Fruit fly (Drosophila melanogaster) whole organism, embryonic: ENCODE data around the gene CG15390.

Source experiments
- Antp ChIP-seq: fragments of 200-800 bp; sonication (Bioruptor generic); optimal IDR thresholded peaks from 3 replicates; lab custom pipeline; 2016; ENCODE audit warnings: missing biosample characterization, missing genetic modification characterization
- Atf6 ChIP-seq: fragments of 200-800 bp; sonication (Bioruptor generic); IDR thresholded peaks from 2 replicates; pipeline ENCODE4 v1.3.6; 2022; ENCODE audit warnings: missing biosample characterization, missing genetic modification characterization
- BtbVII ChIP-seq: fragments of 200-800 bp; sonication (Bioruptor generic); optimal IDR thresholded peaks from 3 replicates; lab custom pipeline; 2017; ENCODE audit warnings: missing biosample characterization, mild to moderate bottlenecking, missing genetic modification characterization
- CG10321 ChIP-seq: fragments of 200-800 bp; sonication (Bioruptor generic); IDR thresholded peaks from 2 replicates; pipeline ENCODE4 v1.3.6; 2022; ENCODE audit warnings: missing biosample characterization, missing genetic modification characterization
- CG10543 ChIP-seq: fragments of 200-800 bp; sonication (Bioruptor generic); optimal IDR thresholded peaks from 3 replicates; lab custom pipeline; 2017; ENCODE audit warnings: missing biosample characterization, mild to moderate bottlenecking, missing genetic modification characterization, moderate library complexity
- CG12104 ChIP-seq: fragments of 200-800 bp; sonication (Bioruptor generic); optimal IDR thresholded peaks from 3 replicates; lab custom pipeline; 2016; ENCODE audit warnings: missing biosample characterization, missing genetic modification characterization
- CG12236 ChIP-seq: fragments of 200-800 bp; sonication (Bioruptor generic); optimal IDR thresholded peaks from 2 replicates; lab custom pipeline; 2016; ENCODE audit warnings: missing biosample characterization, missing genetic modification characterization
- CG15073 ChIP-seq: fragments of 200-800 bp; sonication (Bioruptor generic); optimal IDR thresholded peaks from 2 replicates; lab custom pipeline; 2016; ENCODE audit warnings: missing biosample characterization, missing genetic modification characterization
- CG15269 ChIP-seq: fragments of 200-800 bp; sonication (Bioruptor generic); optimal IDR thresholded peaks from 2 replicates; lab custom pipeline; 2018; ENCODE audit warnings: missing biosample characterization, mild to moderate bottlenecking, missing genetic modification characterization, moderate library complexity
- CG15479 ChIP-seq: fragments of 200-800 bp; sonication (Bioruptor generic); optimal IDR thresholded peaks from 3 replicates; lab custom pipeline; 2019; ENCODE audit warnings: missing biosample characterization, mild to moderate bottlenecking, missing genetic modification characterization, moderate library complexity
- CG1647 ChIP-seq: fragments of 200-800 bp; sonication (Bioruptor generic); optimal IDR thresholded peaks from 3 replicates; lab custom pipeline; 2016; ENCODE audit warnings: missing biosample characterization, missing genetic modification characterization
- CG17359 ChIP-seq: fragments of 200-800 bp; sonication (Bioruptor generic); optimal IDR thresholded peaks from 3 replicates; lab custom pipeline; 2018; ENCODE audit warnings: missing biosample characterization, mild to moderate bottlenecking, missing genetic modification characterization, moderate library complexity
- CG2116 ChIP-seq: fragments of 200-800 bp; sonication (Bioruptor generic); optimal IDR thresholded peaks from 3 replicates; lab custom pipeline; 2018; ENCODE audit warnings: missing biosample characterization, mild to moderate bottlenecking, missing genetic modification characterization
- CG2712 ChIP-seq: fragments of 200-800 bp; optimal IDR thresholded peaks from 3 replicates; lab custom pipeline; 2019; ENCODE audit warnings: missing biosample characterization, mild to moderate bottlenecking, missing genetic modification characterization, moderate library complexity
- CG30431 ChIP-seq: fragments of 200-800 bp; sonication (Bioruptor generic); optimal IDR thresholded peaks from 2 replicates; lab custom pipeline; 2017; ENCODE audit warnings: missing biosample characterization, missing genetic modification characterization
- CG31441 ChIP-seq: fragments of 200-800 bp; sonication (Bioruptor generic); IDR thresholded peaks from 2 replicates; pipeline ENCODE4 v1.3.6; 2022; ENCODE audit warnings: missing biosample characterization, missing genetic modification characterization
- CG3838 ChIP-seq: fragments of 200-800 bp; sonication (Bioruptor generic); optimal IDR thresholded peaks from 3 replicates; lab custom pipeline; 2016; ENCODE audit warnings: missing biosample characterization, missing genetic modification characterization
- CG6175 ChIP-seq: fragments of 200-800 bp; sonication (Bioruptor generic); IDR thresholded peaks from 3 replicates; pipeline ENCODE4 v1.3.6; 2022; ENCODE audit warnings: missing biosample characterization, missing genetic modification characterization
- CG7271 ChIP-seq: fragments of 200-800 bp; sonication (Bioruptor generic); optimal IDR thresholded peaks from 2 replicates; lab custom pipeline; 2018; ENCODE audit warnings: missing biosample characterization, mild to moderate bottlenecking, missing genetic modification characterization, moderate library complexity
- CG9437 ChIP-seq: fragments of 200-800 bp; sonication (Bioruptor generic); optimal IDR thresholded peaks from 2 replicates; lab custom pipeline; 2018; ENCODE audit warnings: missing biosample characterization, mild to moderate bottlenecking, missing genetic modification characterization
- CG9932 ChIP-seq: fragments of 200-800 bp; sonication (Bioruptor generic); IDR thresholded peaks from 2 replicates; pipeline ENCODE4 v1.3.6; 2022; ENCODE audit warnings: missing biosample characterization, missing genetic modification characterization
- Dip2 ChIP-seq: fragments of 200-800 bp; sonication (Bioruptor generic); IDR thresholded peaks from 2 replicates; pipeline ENCODE4 v1.3.6; 2022; ENCODE audit warnings: missing biosample characterization, missing genetic modification characterization
- Dll ChIP-seq: fragments of 200-800 bp; sonication (Bioruptor generic); IDR thresholded peaks from 4 replicates; pipeline ENCODE4 v1.3.6; 2022; ENCODE audit warnings: missing biosample characterization, missing genetic modification characterization; ENCODE audit not compliant: partially characterized antibody
- Fer2 ChIP-seq: fragments of 200-800 bp; sonication (Bioruptor generic); optimal IDR thresholded peaks from 2 replicates; lab custom pipeline; 2018; ENCODE audit warnings: missing biosample characterization, mild to moderate bottlenecking, missing genetic modification characterization, moderate library complexity
- Hmr ChIP-seq: fragments of 200-800 bp; sonication (Bioruptor generic); optimal IDR thresholded peaks from 3 replicates; lab custom pipeline; 2017; ENCODE audit warnings: mild to moderate bottlenecking, missing biosample characterization, missing genetic modification reagents, missing genetic modification characterization
- Hr78 ChIP-seq, 2 experiments: fragments of 200-800 bp in 1 of 2; fragments of >200 bp in 1 of 2; sonication (Bioruptor generic) in 1 of 2; optimal IDR thresholded peaks; 2 replicates each; lab custom pipeline; 2017 to 2019; ENCODE audit warnings: missing biosample characterization in 2 of 2, missing genetic modification characterization in 2 of 2, mild to moderate bottlenecking in 1 of 2, moderate library complexity in 1 of 2
- Max ChIP-seq: fragments of 200-800 bp; sonication (Bioruptor generic); optimal IDR thresholded peaks from 2 replicates; lab custom pipeline; 2016; ENCODE audit warnings: missing biosample characterization, mild to moderate bottlenecking, missing genetic modification characterization
- Mes4 ChIP-seq: fragments of 200-800 bp; sonication (Bioruptor generic); optimal IDR thresholded peaks from 2 replicates; lab custom pipeline; 2016; ENCODE audit warnings: missing biosample characterization, missing genetic modification characterization
- Mrtf ChIP-seq: fragments of 200-800 bp; sonication (Bioruptor generic); IDR thresholded peaks from 3 replicates; pipeline ENCODE4 v1.3.6; 2022; ENCODE audit warnings: missing biosample characterization, missing genetic modification characterization
- Oli ChIP-seq: fragments of 200-800 bp; sonication (Bioruptor generic); optimal IDR thresholded peaks from 2 replicates; lab custom pipeline; 2018; ENCODE audit warnings: missing biosample characterization, mild to moderate bottlenecking, missing genetic modification characterization, moderate library complexity
- Side ChIP-seq: fragments of 200-800 bp; sonication (Bioruptor generic); optimal IDR thresholded peaks from 2 replicates; lab custom pipeline; 2016; ENCODE audit warnings: missing biosample characterization, missing genetic modification characterization
- bab2 ChIP-seq: fragments of 200-800 bp; sonication (Bioruptor generic); optimal IDR thresholded peaks from 2 replicates; lab custom pipeline; 2016; ENCODE audit warnings: missing biosample characterization, missing genetic modification characterization
- corto ChIP-seq: fragments of 200-800 bp; sonication (Bioruptor generic); optimal IDR thresholded peaks from 2 replicates; lab custom pipeline; 2016; ENCODE audit warnings: missing biosample characterization, mild to moderate bottlenecking, missing genetic modification characterization, moderate library complexity
- dpn ChIP-seq, 2 experiments: fragments of 200-800 bp; sonication (Bioruptor generic); optimal IDR thresholded peaks; 3 replicates each; lab custom pipeline; 2016; ENCODE audit warnings: missing biosample characterization in 2 of 2, missing genetic modification characterization in 2 of 2
- fu2 ChIP-seq: fragments of 200-800 bp; sonication (Bioruptor generic); optimal IDR thresholded peaks from 2 replicates; lab custom pipeline; 2016; ENCODE audit warnings: missing biosample characterization, missing genetic modification characterization
- her ChIP-seq: fragments of 200-800 bp; sonication (Bioruptor generic); optimal IDR thresholded peaks from 2 replicates; lab custom pipeline; 2016; ENCODE audit warnings: missing biosample characterization, missing genetic modification characterization
- jigr1 ChIP-seq: fragments of 200-800 bp; sonication (Bioruptor generic); IDR thresholded peaks from 3 replicates; pipeline ENCODE4 v1.3.6; 2022; ENCODE audit warnings: missing biosample characterization, missing genetic modification characterization
- jing ChIP-seq: fragments of 200-800 bp; sonication (Bioruptor generic); optimal IDR thresholded peaks from 2 replicates; lab custom pipeline; 2018; ENCODE audit warnings: missing biosample characterization, mild to moderate bottlenecking, missing genetic modification characterization
- jumu ChIP-seq: fragments of 200-800 bp; sonication (Bioruptor generic); optimal IDR thresholded peaks from 3 replicates; lab custom pipeline; 2016; ENCODE audit warnings: missing biosample characterization, missing genetic modification characterization
- kni ChIP-seq: fragments of 200-800 bp; sonication (Bioruptor generic); optimal IDR thresholded peaks from 3 replicates; lab custom pipeline; 2017; ENCODE audit warnings: mild to moderate bottlenecking, missing biosample characterization, missing genetic modification reagents, missing genetic modification characterization
- knrl ChIP-seq: fragments of 200-800 bp; sonication (Bioruptor generic); IDR thresholded peaks from 3 replicates; pipeline ENCODE4 v1.3.6; 2022; ENCODE audit warnings: missing biosample characterization, missing genetic modification characterization; ENCODE audit not compliant: partially characterized antibody
- mirr ChIP-seq: fragments of 200-800 bp; sonication (Bioruptor generic); optimal IDR thresholded peaks from 3 replicates; lab custom pipeline; 2018; ENCODE audit warnings: missing biosample characterization, mild to moderate bottlenecking, missing genetic modification characterization
- nau ChIP-seq: fragments of 200-800 bp; sonication (Bioruptor generic); optimal IDR thresholded peaks from 3 replicates; lab custom pipeline; 2017; ENCODE audit warnings: missing biosample characterization, mild to moderate bottlenecking, missing genetic modification characterization, missing genetic modification reagents
- nerfin-2 ChIP-seq: fragments of 200-800 bp; sonication (Bioruptor generic); IDR thresholded peaks from 2 replicates; pipeline ENCODE4 v1.3.6; 2022; ENCODE audit warnings: missing biosample characterization, missing genetic modification characterization; ENCODE audit not compliant: partially characterized antibody
- otp ChIP-seq: fragments of 200-800 bp; sonication (Bioruptor generic); IDR thresholded peaks from 3 replicates; pipeline ENCODE4, ENCODE4 v1.3.6; 2022; ENCODE audit warnings: missing biosample characterization, missing genetic modification characterization
- pita ChIP-seq: fragments of 200-800 bp; sonication (Bioruptor generic); optimal IDR thresholded peaks from 2 replicates; lab custom pipeline; 2017; ENCODE audit warnings: missing biosample characterization, mild to moderate bottlenecking, missing genetic modification characterization
- sens ChIP-seq: fragments of 200-800 bp; sonication (Bioruptor generic); peaks from one replicate; lab custom pipeline; 2016; ENCODE audit warnings: missing biosample characterization, missing genetic modification characterization
- sisA ChIP-seq: fragments of 200-800 bp; sonication (Bioruptor generic); IDR thresholded peaks from 2 replicates; pipeline ENCODE4 v1.3.6; 2022; ENCODE audit warnings: missing biosample characterization, missing genetic modification characterization
- slou ChIP-seq: fragments of 200-800 bp; sonication (Bioruptor generic); optimal IDR thresholded peaks from 3 replicates; lab custom pipeline; 2016; ENCODE audit warnings: missing biosample characterization, missing genetic modification characterization
- trem ChIP-seq: fragments of 200-800 bp; optimal IDR thresholded peaks from 3 replicates; lab custom pipeline; 2019; ENCODE audit warnings: missing biosample characterization, mild to moderate bottlenecking, missing genetic modification characterization, moderate library complexity

Gene CG15390

dm6 chr2L:2365655-2366214 is 8.8 kb upstream of the CG15390 start (continued):
- TF ChIP-seq Mrtf (GFP tag; lab: Robert Waterston, UW) (no peak), jigr1 (GFP tag; lab: Robert Waterston, UW) (no peak), CG31441 (GFP tag; lab: Robert Waterston, UW) (no peak), slou (GFP tag; lab: Kevin White, UChicago) (no peak), sisA (GFP tag; lab: Robert Waterston, UW) (peak; percentile 24; the same call in 1 of the 2 replicates), dpn (GFP tag; optimal IDR thresholded peaks at IDR 0.05; lab: Kevin White, UChicago) (no peak), CG2116 (GFP tag; lab: Kevin White, UChicago) (no peak), Mes4 (GFP tag; lab: Kevin White, UChicago) (no peak), Atf6 (0 out of 2 replicates have a peak, but pooled peaks have one; percentile 24), CG17359 (tag; lab: Kevin White, UChicago) (peak; percentile 6), CG12236 (GFP tag; lab: Kevin White, UChicago) (no peak), corto (GFP tag; lab: Kevin White, UChicago) (peak; percentile 2), BtbVII (GFP tag; lab: Kevin White, UChicago) (peak; percentile 41), CG2712 (tag; lab: Kevin White, UChicago) (no peak), Antp (no peak), CG12104 (no peak), Oli (tag; lab: Kevin White, UChicago) (no peak), CG15073 (no peak), her (GFP tag; lab: Kevin White, UChicago) (no peak), Dll (GFP tag; lab: Robert Waterston, UW) (no peak), CG3838 (GFP tag; lab: Kevin White, UChicago) (no peak), nerfin-2 (GFP tag; lab: Robert Waterston, UW) (no peak), CG1647 (GFP tag; lab: Kevin White, UChicago) (no peak), CG10543 (GFP tag; lab: Kevin White, UChicago) (no peak), fu2 (GFP tag; lab: Kevin White, UChicago) (no peak), CG9932 (GFP tag; lab: Robert Waterston, UW) (no peak), Hr78 (GFP tag; optimal IDR thresholded peaks at IDR 0.05; lab: Kevin White, UChicago) (no peak), CG6175 (GFP tag; lab: Robert Waterston, UW) (no peak), CG15479 (GFP tag; lab: Kevin White, UChicago) (peak; percentile 36), CG9437 (GFP tag; lab: Kevin White, UChicago) (no peak), CG10321 (GFP tag; lab: Robert Waterston, UW) (no peak), trem (tag; lab: Kevin White, UChicago) (no peak), nau (GFP tag; lab: Kevin White, UChicago) (no peak), Max (GFP tag; lab: Kevin White, UChicago) (no peak)

dm6 chr2L:2370352-2370751 is 4.2 kb upstream of the CG15390 start:
- TF ChIP-seq bab2 (GFP tag; lab: Kevin White, UChicago) (no peak), jing (GFP tag; lab: Kevin White, UChicago) (no peak), CG15269 (tag; lab: Kevin White, UChicago) (no peak), knrl (no peak), mirr (GFP tag; lab: Kevin White, UChicago) (no peak), otp (GFP tag; lab: Robert Waterston, UW) (no peak), sens (GFP tag; lab: Kevin White, UChicago) (no peak), Hmr (no peak), pita (no peak), Fer2 (tag; lab: Kevin White, UChicago) (no peak), jumu (GFP tag; lab: Kevin White, UChicago) (no peak), CG30431 (GFP tag; lab: Kevin White, UChicago) (no peak), Dip2 (GFP tag; lab: Robert Waterston, UW) (no peak), kni (GFP tag; lab: Kevin White, UChicago) (no peak), Side (GFP tag; lab: Kevin White, UChicago) (no peak), CG7271 (tag; lab: Kevin White, UChicago) (no peak)
